Fruit fly (Drosophila melanogaster): ENCODE results near the gene CG42724.

Gene CG42724

dm6 chr3R:6368100-6368499, at the start of gene CG42724 (continued):
- TF ChIP-seq Nf-YC (tag; optimal IDR thresholded peaks at IDR 0.05) (no peak), hb (GFP tag; IDR thresholded peaks at IDR 0.05; ENCODE audit: partially characterized antibody) (no peak), inv (GFP tag; IDR thresholded peaks at IDR 0.05; ENCODE audit: partially characterized antibody) (0 out of 2 replicates have a peak, but pooled peaks have one; percentile 28), chinmo (GFP tag; IDR thresholded peaks at IDR 0.05; ENCODE audit: partially characterized antibody) (no peak), Poxn (GFP tag; IDR thresholded peaks at IDR 0.05) (no peak), MESR4 (GFP tag; optimal IDR thresholded peaks at IDR 0.05) (peak; percentile 76), sens-2 (GFP tag; IDR thresholded peaks at IDR 0.05) (no peak), maf-S (GFP tag; optimal IDR thresholded peaks at IDR 0.05) (peak; percentile 65), Adf1 (GFP tag; IDR thresholded peaks at IDR 0.05) (no peak), gro (GFP tag; optimal IDR thresholded peaks at IDR 0.05) (peak; percentile 80), grau (tag; optimal IDR thresholded peaks at IDR 0.05) (no peak), Pdp1 (GFP tag; optimal IDR thresholded peaks at IDR 0.05) (peak; percentile 74 to 80), onecut (GFP tag; IDR thresholded peaks at IDR 0.05) (no peak), Rfx (GFP tag; IDR thresholded peaks at IDR 0.05) (peak; percentile 80), psq (GFP tag; optimal IDR thresholded peaks at IDR 0.05) (no peak), Camta (GFP tag; optimal IDR thresholded peaks at IDR 0.05) (peak; percentile 78), CG6683 (GFP tag; optimal IDR thresholded peaks at IDR 0.05) (no peak), CG3281 (GFP tag; optimal IDR thresholded peaks at IDR 0.05) (no peak), sqz (GFP tag; optimal IDR thresholded peaks at IDR 0.05) (no peak), repo (GFP tag; optimal IDR thresholded peaks at IDR 0.05) (peak; percentile 61), Bdp1 (GFP tag; optimal IDR thresholded peaks at IDR 0.05) (peak; percentile 49), slou (GFP tag; optimal IDR thresholded peaks at IDR 0.05) (peak; percentile 26), lbe (GFP tag; optimal IDR thresholded peaks at IDR 0.05) (no peak), knrl (GFP tag; IDR thresholded peaks at IDR 0.05; ENCODE audit: partially characterized antibody) (peak; percentile 51; the same call in 2 of the 3 replicates), CG17361 (GFP tag; IDR thresholded peaks at IDR 0.05) (no peak), ara (GFP tag; IDR thresholded peaks at IDR 0.05) (0 out of 2 replicates have a peak, but pooled peaks have one; percentile 27), CG11696 (GFP tag; IDR thresholded peaks at IDR 0.05) (no peak), Dad (GFP tag; optimal IDR thresholded peaks at IDR 0.05) (peak; percentile 55), CG14050 (GFP tag; IDR thresholded peaks at IDR 0.05) (peak; percentile 55; the same call in 1 of the 3 replicates), CG18764 (GFP tag; optimal IDR thresholded peaks at IDR 0.05) (peak; percentile 6), jumu (GFP tag; optimal IDR thresholded peaks at IDR 0.05) (peak; percentile 86), peb (GFP tag; IDR thresholded peaks at IDR 0.05) (0 out of 2 replicates have a peak, but pooled peaks have one; percentile 8), luna (GFP tag; optimal IDR thresholded peaks at IDR 0.05) (peak; percentile 72), ttk (GFP tag; IDR thresholded peaks at IDR 0.05) (peak; percentile 39; the same call in 1 of the 2 replicates), CG12744 (GFP tag; optimal IDR thresholded peaks at IDR 0.05) (peak; percentile 36), CG10366 (GFP tag; IDR thresholded peaks at IDR 0.05) (peak; percentile 29; the same call in 1 of the 2 replicates), CG33557 (GFP tag; optimal IDR thresholded peaks at IDR 0.05) (no peak), MBD-R2 (GFP tag; IDR thresholded peaks at IDR 0.05) (peak; percentile 73), CG2678 (tag; optimal IDR thresholded peaks at IDR 0.05) (no peak), Max (GFP tag; optimal IDR thresholded peaks at IDR 0.05) (peak; percentile 11), btn (GFP tag; optimal IDR thresholded peaks at IDR 0.05) (no peak), CG8089 (GFP tag; optimal IDR thresholded peaks at IDR 0.05) (peak; percentile 46), tll (GFP tag; optimal IDR thresholded peaks at IDR 0.05) (no peak), Sin3A (optimal IDR thresholded peaks at IDR 0.05) (peak; percentile 83), HHEX (GFP tag; optimal IDR thresholded peaks at IDR 0.05) (no peak), CG16815 (GFP tag; optimal IDR thresholded peaks at IDR 0.05) (no peak), CG1647 (GFP tag; optimal IDR thresholded peaks at IDR 0.05) (peak; percentile 70), row (GFP tag; IDR thresholded peaks at IDR 0.05) (peak; percentile 89), so (GFP tag; IDR thresholded peaks at IDR 0.05) (no peak), CG7372 (GFP tag; IDR thresholded peaks at IDR 0.05) (peak; percentile 31; the same call in 1 of the 2 replicates), fu2 (GFP tag; optimal IDR thresholded peaks at IDR 0.05) (peak; percentile 78)
